Fruit fly (Drosophila melanogaster) whole organism, embryonic: ENCODE measurements around the gene Tim9b.

Source experiments
- Asciz ChIP-seq: fragments of 200-800 bp; sonication (Bioruptor generic); optimal IDR thresholded peaks from 2 replicates; lab custom pipeline; 2017; ENCODE audit warnings: missing biosample characterization, mild to moderate bottlenecking, missing genetic modification characterization, missing genetic modification reagents
- Bgb ChIP-seq: fragments of 200-800 bp; sonication (Bioruptor generic); IDR thresholded peaks from 2 replicates; pipeline ENCODE4 v1.3.6; 2022; ENCODE audit warnings: missing biosample characterization, missing genetic modification characterization; ENCODE audit not compliant: partially characterized antibody
- Blimp-1 ChIP-seq: fragments of 200-800 bp; sonication (Bioruptor generic); optimal IDR thresholded peaks from 3 replicates; lab custom pipeline; 2018; ENCODE audit warnings: missing biosample characterization, missing genetic modification characterization, mild to moderate bottlenecking, moderate library complexity, missing genetic modification reagents
- CG10209 ChIP-seq: fragments of 200-800 bp; sonication (Bioruptor generic); optimal IDR thresholded peaks from 3 replicates; lab custom pipeline; 2017; ENCODE audit warnings: missing biosample characterization, mild to moderate bottlenecking, missing genetic modification characterization, missing genetic modification reagents
- CG11456 ChIP-seq: fragments of 200-800 bp; sonication (Bioruptor generic); IDR thresholded peaks from 3 replicates; pipeline ENCODE4 v1.3.6; 2022; ENCODE audit warnings: missing biosample characterization, missing genetic modification characterization
- CG11504 ChIP-seq: fragments of 200-800 bp; sonication (Bioruptor generic); optimal IDR thresholded peaks from 3 replicates; lab custom pipeline; 2019; ENCODE audit warnings: missing biosample characterization, mild to moderate bottlenecking, missing genetic modification characterization, moderate library complexity
- CG11723 ChIP-seq: fragments of 200-800 bp; sonication (Bioruptor generic); optimal IDR thresholded peaks from 2 replicates; lab custom pipeline; 2017; ENCODE audit warnings: missing biosample characterization, mild to moderate bottlenecking, missing genetic modification characterization
- CG13424 ChIP-seq: fragments of 200-800 bp; sonication (Bioruptor generic); optimal IDR thresholded peaks from 2 replicates; lab custom pipeline; 2019; ENCODE audit warnings: missing biosample characterization, mild to moderate bottlenecking, missing genetic modification characterization, moderate library complexity
- CG13775 ChIP-seq: fragments of 200-800 bp; sonication (Bioruptor generic); optimal IDR thresholded peaks from 3 replicates; lab custom pipeline; 2017; ENCODE audit warnings: missing biosample characterization, mild to moderate bottlenecking, missing genetic modification characterization
- CG15011 ChIP-seq: fragments of 200-800 bp; sonication (Bioruptor generic); optimal IDR thresholded peaks from 3 replicates; lab custom pipeline; 2018; ENCODE audit warnings: missing biosample characterization, mild to moderate bottlenecking, missing genetic modification characterization
- CG15269 ChIP-seq: fragments of 200-800 bp; sonication (Bioruptor generic); optimal IDR thresholded peaks from 2 replicates; lab custom pipeline; 2018; ENCODE audit warnings: missing biosample characterization, mild to moderate bottlenecking, missing genetic modification characterization, moderate library complexity
- CG2116 ChIP-seq: fragments of 200-800 bp; sonication (Bioruptor generic); optimal IDR thresholded peaks from 3 replicates; lab custom pipeline; 2018; ENCODE audit warnings: missing biosample characterization, mild to moderate bottlenecking, missing genetic modification characterization
- CG2199 ChIP-seq: fragments of 200-800 bp; sonication (Bioruptor generic); IDR thresholded peaks from 3 replicates; pipeline ENCODE4 v1.3.6; 2022; ENCODE audit warnings: missing biosample characterization, missing genetic modification characterization
- CG31365 ChIP-seq: fragments of 200-800 bp; sonication (Bioruptor generic); optimal IDR thresholded peaks from 2 replicates; lab custom pipeline; 2018; ENCODE audit warnings: missing biosample characterization, mild to moderate bottlenecking, missing genetic modification characterization
- CG31388 ChIP-seq: fragments of 200-800 bp; sonication (Bioruptor generic); optimal IDR thresholded peaks from 2 replicates; lab custom pipeline; 2016; ENCODE audit warnings: missing biosample characterization, missing genetic modification characterization
- CG43689 ChIP-seq: fragments of 200-800 bp; sonication (Bioruptor generic); IDR thresholded peaks from 2 replicates; pipeline ENCODE4 v1.3.6; 2022; ENCODE audit warnings: missing biosample characterization, missing genetic modification characterization
- CG4404 ChIP-seq: fragments of 200-800 bp; sonication (Bioruptor generic); IDR thresholded peaks from 2 replicates; pipeline ENCODE4 v1.3.6; 2022; ENCODE audit warnings: missing biosample characterization, missing genetic modification characterization
- CG6791 ChIP-seq: fragments of 200-800 bp; sonication (Bioruptor generic); IDR thresholded peaks from 3 replicates; pipeline ENCODE4 v1.3.6; 2022; ENCODE audit warnings: missing biosample characterization, missing genetic modification characterization; ENCODE audit not compliant: partially characterized antibody
- CG8281 ChIP-seq: fragments of 200-800 bp; sonication (Bioruptor generic); optimal IDR thresholded peaks from 2 replicates; lab custom pipeline; 2018; ENCODE audit warnings: missing biosample characterization, mild to moderate bottlenecking, missing genetic modification characterization, moderate library complexity
- D19A ChIP-seq: fragments of 200-800 bp; optimal IDR thresholded peaks from 3 replicates; lab custom pipeline; 2019; ENCODE audit warnings: missing biosample characterization, mild to moderate bottlenecking, missing genetic modification characterization, moderate library complexity
- HHEX ChIP-seq: fragments of 200-800 bp; sonication (Bioruptor generic); optimal IDR thresholded peaks from 3 replicates; lab custom pipeline; 2017; ENCODE audit warnings: missing biosample characterization, mild to moderate bottlenecking, missing genetic modification characterization, missing genetic modification reagents
- HLH4C ChIP-seq: fragments of 200-800 bp; sonication (Bioruptor generic); IDR thresholded peaks from 3 replicates; pipeline ENCODE4 v1.3.6; 2022; ENCODE audit warnings: missing biosample characterization, missing genetic modification characterization; ENCODE audit not compliant: partially characterized antibody
- HLHmδ ChIP-seq: fragments of 200-800 bp; sonication (Bioruptor generic); optimal IDR thresholded peaks from 2 replicates; lab custom pipeline; 2018; ENCODE audit warnings: missing biosample characterization, mild to moderate bottlenecking, missing genetic modification characterization, moderate library complexity
- Hey ChIP-seq: fragments of 200-800 bp; sonication (Bioruptor generic); optimal IDR thresholded peaks from 3 replicates; lab custom pipeline; 2018; ENCODE audit warnings: missing biosample characterization, mild to moderate bottlenecking, missing genetic modification characterization
- HmgZ ChIP-seq: fragments of 200-800 bp; sonication (Bioruptor generic); optimal IDR thresholded peaks from 2 replicates; lab custom pipeline; 2018; ENCODE audit warnings: missing biosample characterization, mild to moderate bottlenecking, missing genetic modification characterization
- Hsf ChIP-seq: fragments of 200-800 bp; sonication (Bioruptor generic); optimal IDR thresholded peaks from 3 replicates; lab custom pipeline; 2016; ENCODE audit warnings: missing biosample characterization, missing genetic modification characterization
- Myb ChIP-seq: fragments of 200-800 bp; sonication (Bioruptor generic); optimal IDR thresholded peaks from 2 replicates; lab custom pipeline; 2016; ENCODE audit warnings: missing biosample characterization, missing genetic modification characterization
- Spps ChIP-seq: fragments of 200-800 bp; sonication (Bioruptor generic); optimal IDR thresholded peaks from 2 replicates; lab custom pipeline; 2018; ENCODE audit warnings: missing biosample characterization, mild to moderate bottlenecking, missing genetic modification characterization
- Sry-β ChIP-seq: fragments of 200-800 bp; sonication (Bioruptor generic); optimal IDR thresholded peaks from 2 replicates; lab custom pipeline; 2018; ENCODE audit warnings: missing biosample characterization, mild to moderate bottlenecking, missing genetic modification characterization, moderate library complexity
- Stat92E ChIP-seq, 3 experiments: fragments of >200 bp in 2 of 3; fragments of 200-800 bp in 1 of 3; sonication (Bioruptor generic) in 1 of 3; optimal IDR thresholded peaks; 2 replicates each; lab custom pipeline; 2017 to 2019; ENCODE audit warnings: missing biosample characterization in 3 of 3, missing genetic modification characterization in 3 of 3, mild to moderate bottlenecking in 1 of 3, moderate library complexity in 1 of 3
- bab2 ChIP-seq: fragments of 200-800 bp; sonication (Bioruptor generic); optimal IDR thresholded peaks from 2 replicates; lab custom pipeline; 2016; ENCODE audit warnings: missing biosample characterization, missing genetic modification characterization
- btn ChIP-seq: fragments of 200-800 bp; sonication (Bioruptor generic); optimal IDR thresholded peaks from 2 replicates; lab custom pipeline; 2016; ENCODE audit warnings: missing biosample characterization, missing genetic modification characterization
- chn ChIP-seq: fragments of 200-800 bp; sonication (Bioruptor generic); optimal IDR thresholded peaks from 2 replicates; lab custom pipeline; 2016; ENCODE audit warnings: missing biosample characterization, missing genetic modification characterization
- exex ChIP-seq: fragments of 200-800 bp; sonication (Bioruptor generic); optimal IDR thresholded peaks from 4 replicates; lab custom pipeline; 2018; ENCODE audit warnings: missing biosample characterization, mild to moderate bottlenecking, missing genetic modification characterization, moderate library complexity
- fu2 ChIP-seq: fragments of 200-800 bp; sonication (Bioruptor generic); optimal IDR thresholded peaks from 2 replicates; lab custom pipeline; 2016; ENCODE audit warnings: missing biosample characterization, missing genetic modification characterization
- hth ChIP-seq: fragments of >200 bp; optimal IDR thresholded peaks from 2 replicates; lab custom pipeline; 2017; ENCODE audit warnings: inconsistent platforms
- ind ChIP-seq: fragments of 200-800 bp; sonication (Bioruptor generic); optimal IDR thresholded peaks from 3 replicates; lab custom pipeline; 2016; ENCODE audit warnings: missing biosample characterization, missing genetic modification characterization
- ken ChIP-seq: fragments of 200-800 bp; sonication (Bioruptor generic); IDR thresholded peaks from 3 replicates; pipeline ENCODE4 v1.3.6; 2022; ENCODE audit warnings: missing biosample characterization, missing genetic modification characterization
- lab ChIP-seq: fragments of 200-800 bp; sonication (Bioruptor generic); optimal IDR thresholded peaks from 3 replicates; lab custom pipeline; 2017; ENCODE audit warnings: missing biosample characterization, missing genetic modification characterization, mild to moderate bottlenecking, moderate library complexity, missing genetic modification reagents
- lilli ChIP-seq: fragments of 200-800 bp; sonication (Bioruptor generic); optimal IDR thresholded peaks from 3 replicates; lab custom pipeline; 2016; ENCODE audit warnings: missing biosample characterization, missing genetic modification characterization
- maf-S ChIP-seq: fragments of 200-800 bp; sonication (Bioruptor generic); optimal IDR thresholded peaks from 2 replicates; lab custom pipeline; 2016; ENCODE audit warnings: missing biosample characterization, missing genetic modification characterization
- mam ChIP-seq: fragments of 200-800 bp; sonication (Bioruptor generic); optimal IDR thresholded peaks from 3 replicates; lab custom pipeline; 2016; ENCODE audit warnings: missing biosample characterization, missing genetic modification characterization
- odd ChIP-seq: fragments of 200-800 bp; sonication (Bioruptor generic); optimal IDR thresholded peaks from 2 replicates; lab custom pipeline; 2017; ENCODE audit warnings: missing biosample characterization, mild to moderate bottlenecking, missing genetic modification characterization
- onecut ChIP-seq: fragments of 200-800 bp; sonication (Bioruptor generic); IDR thresholded peaks from 2 replicates; pipeline ENCODE4 v1.3.6; 2022; ENCODE audit warnings: missing biosample characterization, missing genetic modification characterization
- prd ChIP-seq, 3 experiments: fragments of >200 bp in 2 of 3; fragments of 200-800 bp in 1 of 3; sonication (Bioruptor generic) in 1 of 3; optimal IDR thresholded peaks in 2 of 3; IDR thresholded peaks in 1 of 3; 2 replicates in 2 of 3; 3 replicates in 1 of 3; pipeline versions ENCODE4 v1.3.6 to Lab custom; 2017 to 2022; ENCODE audit warnings: missing biosample characterization in 1 of 3, missing genetic modification characterization in 1 of 3
- rib ChIP-seq: fragments of 200-800 bp; sonication (Bioruptor generic); IDR thresholded peaks from 2 replicates; pipeline ENCODE4 v1.3.6; 2022; ENCODE audit warnings: missing biosample characterization, missing genetic modification characterization
- seq ChIP-seq: fragments of 200-800 bp; sonication (Bioruptor generic); IDR thresholded peaks from 2 replicates; pipeline ENCODE4 v1.3.6; 2022; ENCODE audit warnings: missing biosample characterization, missing genetic modification characterization
- tio ChIP-seq: fragments of 200-800 bp; sonication (Bioruptor generic); optimal IDR thresholded peaks from 2 replicates; lab custom pipeline; 2017; ENCODE audit warnings: missing biosample characterization, missing genetic modification characterization, inconsistent platforms
- wor ChIP-seq: fragments of 200-800 bp; sonication (Bioruptor generic); IDR thresholded peaks from 2 replicates; pipeline ENCODE4 v1.3.6; 2022; ENCODE audit warnings: missing biosample characterization, missing genetic modification characterization
- z ChIP-seq: fragments of 200-800 bp; sonication (Bioruptor generic); IDR thresholded peaks from 3 replicates; pipeline ENCODE4 v1.3.6; 2022; ENCODE audit warnings: missing biosample characterization, missing genetic modification characterization

Gene Tim9b

dm6 chrX:19613473-19613872 is 4.9 kb downstream of the Tim9b start (continued):
- TF ChIP-seq CG13775 (GFP tag; lab: Kevin White, UChicago) = peak; percentile 64
- TF ChIP-seq Myb (GFP tag; lab: Kevin White, UChicago) = peak; percentile 76
- TF ChIP-seq Asciz (GFP tag; lab: Kevin White, UChicago) = no peak
- TF ChIP-seq CG31365 (tag; lab: Kevin White, UChicago) = peak; percentile 58
- TF ChIP-seq maf-S (GFP tag; lab: Kevin White, UChicago) = no peak
- peak; percentile 64 for TF ChIP-seq HHEX (GFP tag; lab: Kevin White, UChicago)
- TF ChIP-seq Stat92E (GFP tag; optimal IDR thresholded peaks at IDR 0.05; lab: Kevin White, UChicago) = no peak
- TF ChIP-seq onecut (GFP tag; lab: Robert Waterston, UW) = peak; percentile 64
- TF ChIP-seq mam (GFP tag; lab: Kevin White, UChicago) = no peak
- TF ChIP-seq CG11456 = 0 out of 3 replicates have a peak, but pooled peaks have one; percentile 33
- TF ChIP-seq CG11504 (tag; lab: Kevin White, UChicago) = no peak
- TF ChIP-seq Spps (tag; lab: Kevin White, UChicago) = no peak
- no peak for TF ChIP-seq CG15269 (tag; lab: Kevin White, UChicago)
- TF ChIP-seq Hsf (GFP tag; lab: Kevin White, UChicago) = no peak
- no peak for TF ChIP-seq Bgb (GFP tag; lab: Robert Waterston, UW)
- TF ChIP-seq HmgZ (tag; lab: Kevin White, UChicago) = peak; percentile 72
- TF ChIP-seq wor (GFP tag; lab: Robert Waterston, UW) = no peak
- no peak for TF ChIP-seq prd (optimal IDR thresholded peaks at IDR 0.05; lab: Kevin White, UChicago)
- no peak for TF ChIP-seq prd (GFP tag; IDR thresholded peaks at IDR 0.05; lab: Robert Waterston, UW)
- 0 out of 3 replicates have a peak, but pooled peaks have one; percentile 43 for TF ChIP-seq HLH4C (GFP tag; lab: Robert Waterston, UW)
- peak; percentile 47 for TF ChIP-seq CG11723
- no peak for TF ChIP-seq hth (lab: Kevin White, UChicago)
- TF ChIP-seq tio = no peak
- no peak for TF ChIP-seq CG43689
- peak; percentile 44; the same call in 1 of the 3 replicates for TF ChIP-seq CG6791 (GFP tag; lab: Robert Waterston, UW)
- peak; percentile 94 for TF ChIP-seq CG2116 (GFP tag; lab: Kevin White, UChicago)
- no peak for TF ChIP-seq ken (GFP tag; lab: Robert Waterston, UW)
- no peak for TF ChIP-seq lilli (GFP tag; lab: Kevin White, UChicago)
- TF ChIP-seq Blimp-1 = no peak
- no peak for TF ChIP-seq CG2199
- peak; percentile 7 for TF ChIP-seq exex (tag; lab: Kevin White, UChicago)
- peak; percentile 20 for TF ChIP-seq CG13424
- TF ChIP-seq CG31388 (GFP tag; lab: Kevin White, UChicago) = no peak
- TF ChIP-seq rib = no peak
- no peak for TF ChIP-seq seq (GFP tag; lab: Robert Waterston, UW)
- no peak for TF ChIP-seq CG10209 (GFP tag; lab: Kevin White, UChicago)
- no peak for TF ChIP-seq CG15011
- no peak for TF ChIP-seq CG8281 (tag; lab: Kevin White, UChicago)
- no peak for TF ChIP-seq lab
- peak; percentile 21 for TF ChIP-seq btn (GFP tag; lab: Kevin White, UChicago)
- TF ChIP-seq CG4404 (GFP tag; lab: Robert Waterston, UW) = no peak
- TF ChIP-seq Sry-β (GFP tag; lab: Kevin White, UChicago) = no peak
- peak; percentile 86 for TF ChIP-seq HLHmδ (GFP tag; lab: Kevin White, UChicago)
- TF ChIP-seq odd (GFP tag; lab: Kevin White, UChicago) = peak; percentile 70
- TF ChIP-seq z (GFP tag; lab: Robert Waterston, UW) = no peak
- no peak for TF ChIP-seq Hey (tag; lab: Kevin White, UChicago)
- TF ChIP-seq chn = no peak
- no peak for TF ChIP-seq D19A (tag; lab: Kevin White, UChicago)
- TF ChIP-seq bab2 (GFP tag; lab: Kevin White, UChicago) = no peak
- no peak for TF ChIP-seq ind (GFP tag; lab: Kevin White, UChicago)
- no peak for TF ChIP-seq fu2 (GFP tag; lab: Kevin White, UChicago)
